ENCODE assay signal across 1 worm cellular context in genomic region chrV:2192117-2192516, ce11.
TF ChIP-seq lines count a peak whose summit lies in the region.

Gene nhr-13 (plus strand): TSS chrV:2192485.

TF ChIP-seq in whole organism, L1 larva, 84 proteins besides CTCF, POLR2A, EP300 and RAD21 (continued from another document):
- TF ChIP-seq snu-23 (GFP tag; optimal IDR thresholded peaks at IDR 0.05; lab: Kevin White, UChicago) (peak; percentile 30), blmp-1 (tag; optimal IDR thresholded peaks at IDR 0.05; lab: Kevin White, UChicago) (no peak), xbp-1 (tag; optimal IDR thresholded peaks at IDR 0.05; lab: Kevin White, UChicago) (no peak), nhr-20 (tag; optimal IDR thresholded peaks at IDR 0.05; lab: Kevin White, UChicago) (peak; percentile 85)
